Fruit fly (Drosophila melanogaster): ENCODE results near the gene Usp32.
A peak's percentile ranks its signal among the peaks of the same experiment; 100 is the strongest.

The Usp32 gene

dm6 chr3L:19872465-19872883 is 1.5 kb downstream of the Usp32 start (continued):
- TF ChIP-seq gem (tag; optimal IDR thresholded peaks at IDR 0.05) = no peak
- 0 out of 2 replicates have a peak, but pooled peaks have one; percentile 34 for TF ChIP-seq Drgx (GFP tag; IDR thresholded peaks at IDR 0.05)
- TF ChIP-seq sens-2 (GFP tag; IDR thresholded peaks at IDR 0.05) = no peak
- TF ChIP-seq lilli (GFP tag; optimal IDR thresholded peaks at IDR 0.05) = no peak
- TF ChIP-seq Xrp1 (GFP tag; IDR thresholded peaks at IDR 0.05) = no peak
- TF ChIP-seq Hmr (GFP tag; optimal IDR thresholded peaks at IDR 0.05) = no peak
- TF ChIP-seq MTF-1 (GFP tag; optimal IDR thresholded peaks at IDR 0.05; ENCODE audit: borderline replicate concordance) = no peak
- TF ChIP-seq CG12659 (GFP tag; optimal IDR thresholded peaks at IDR 0.05) = peak; percentile 1
- no peak for TF ChIP-seq Dip2 (GFP tag; IDR thresholded peaks at IDR 0.05)
- TF ChIP-seq CG42726 (GFP tag; IDR thresholded peaks at IDR 0.05; ENCODE audit: partially characterized antibody) = no peak
- TF ChIP-seq aop (GFP tag; IDR thresholded peaks at IDR 0.05) = no peak
- no peak for TF ChIP-seq sim (GFP tag; IDR thresholded peaks at IDR 0.05)
- TF ChIP-seq pzg (GFP tag; optimal IDR thresholded peaks at IDR 0.05) = no peak
- no peak for TF ChIP-seq kah (GFP tag; optimal IDR thresholded peaks at IDR 0.05)
- no peak for TF ChIP-seq CG8765 (GFP tag; IDR thresholded peaks at IDR 0.05)
- no peak for TF ChIP-seq CG1832 (GFP tag; optimal IDR thresholded peaks at IDR 0.05)
- no peak for TF ChIP-seq PHDP (tag; optimal IDR thresholded peaks at IDR 0.05)
- TF ChIP-seq Adf1 (GFP tag; IDR thresholded peaks at IDR 0.05) = no peak
- no peak for TF ChIP-seq Gsc (GFP tag; IDR thresholded peaks at IDR 0.05)
- TF ChIP-seq CG34224 (GFP tag; IDR thresholded peaks at IDR 0.05; ENCODE audit: partially characterized antibody) = no peak
- TF ChIP-seq HLH3B (GFP tag; IDR thresholded peaks at IDR 0.05) = no peak
- TF ChIP-seq NFAT (GFP tag; IDR thresholded peaks at IDR 0.05) = no peak
- TF ChIP-seq CG3407 (GFP tag; optimal IDR thresholded peaks at IDR 0.05) = no peak
- TF ChIP-seq CG30431 (GFP tag; optimal IDR thresholded peaks at IDR 0.05) = no peak
- TF ChIP-seq CG12391 (tag; optimal IDR thresholded peaks at IDR 0.05) = no peak
- no peak for TF ChIP-seq lbe (GFP tag; optimal IDR thresholded peaks at IDR 0.05)
- no peak for TF ChIP-seq gt (GFP tag; IDR thresholded peaks at IDR 0.05)
- no peak for TF ChIP-seq CG1233 (GFP tag; optimal IDR thresholded peaks at IDR 0.05)
- TF ChIP-seq CG31388 (GFP tag; optimal IDR thresholded peaks at IDR 0.05) = no peak
- TF ChIP-seq CG1529 (GFP tag; optimal IDR thresholded peaks at IDR 0.05) = no peak
- no peak for TF ChIP-seq stwl (tag; optimal IDR thresholded peaks at IDR 0.05)
- no peak for TF ChIP-seq Fer3 (tag; optimal IDR thresholded peaks at IDR 0.05)
- TF ChIP-seq inv (GFP tag; IDR thresholded peaks at IDR 0.05; ENCODE audit: partially characterized antibody) = no peak
- TF ChIP-seq Neu2 (GFP tag; optimal IDR thresholded peaks at IDR 0.05; ENCODE audit: borderline replicate concordance) = no peak
- TF ChIP-seq salm (tag; optimal IDR thresholded peaks at IDR 0.05) = no peak
- no peak for TF ChIP-seq CG16863 (GFP tag; optimal IDR thresholded peaks at IDR 0.05)
- no peak for TF ChIP-seq Ets97D (GFP tag; optimal IDR thresholded peaks at IDR 0.05)
- TF ChIP-seq CG6854 (GFP tag; optimal IDR thresholded peaks at IDR 0.05) = no peak
- no peak for TF ChIP-seq BtbVII (GFP tag; optimal IDR thresholded peaks at IDR 0.05)
- TF ChIP-seq sna (GFP tag; IDR thresholded peaks at IDR 0.05; ENCODE audit: partially characterized antibody) = no peak
- no peak for TF ChIP-seq Mrtf (GFP tag; IDR thresholded peaks at IDR 0.05)
- TF ChIP-seq bowl (GFP tag; IDR thresholded peaks at IDR 0.05) = no peak
- TF ChIP-seq CG3163 (GFP tag; optimal IDR thresholded peaks at IDR 0.05) = no peak
- no peak for TF ChIP-seq gfzf (GFP tag; optimal IDR thresholded peaks at IDR 0.05)
- no peak for TF ChIP-seq pros (GFP tag; optimal IDR thresholded peaks at IDR 0.05)
- TF ChIP-seq BEAF-32 (GFP tag; optimal IDR thresholded peaks at IDR 0.05) = no peak
- no peak for TF ChIP-seq Xbp1 (GFP tag; optimal IDR thresholded peaks at IDR 0.05)
- no peak for TF ChIP-seq Abd-B (GFP tag; optimal IDR thresholded peaks at IDR 0.05)
- peak; percentile 34; the same call in 1 of the 3 replicates for TF ChIP-seq Optix (GFP tag; IDR thresholded peaks at IDR 0.05)
- TF ChIP-seq CG8478 (optimal IDR thresholded peaks at IDR 0.05) = no peak
- no peak for TF ChIP-seq Sry-β (GFP tag; optimal IDR thresholded peaks at IDR 0.05)
- no peak for TF ChIP-seq twi (tag; optimal IDR thresholded peaks at IDR 0.05)

Measured in whole organism, embryonic.